Worm (Caenorhabditis elegans) whole organism, L4 larva: ENCODE results near the gene hlh-30.

ENCODE experiments used
- F37D6.2 ChIP-seq: sonication (generic microtip); optimal IDR thresholded peaks from 2 replicates; lab custom pipeline; 2016; ENCODE audit warnings: mild to moderate bottlenecking, missing genetic modification characterization, missing compliant biosample characterization
- F44E2.7 ChIP-seq: fragments of 200-800 bp; sonication (Bioruptor generic); IDR thresholded peaks from 2 replicates; pipeline ENCODE4 v2.1.2; 2022; ENCODE audit warnings: missing genetic modification characterization, missing compliant biosample characterization
- R02D3.7 ChIP-seq: fragments of 150-350 bp; sonication (generic microtip); optimal IDR thresholded peaks from 3 replicates; lab custom pipeline; 2014; ENCODE audit warnings: missing biosample characterization, missing genetic modification characterization
- Y48G9A.11 ChIP-seq: fragments of 200-800 bp; sonication (Bioruptor generic); IDR thresholded peaks from 2 replicates; pipeline ENCODE4 v1.3.6; 2022; ENCODE audit warnings: missing genetic modification reagents, missing genetic modification characterization, missing compliant biosample characterization
- Y5F2A.4 ChIP-seq: fragments of 200-800 bp; sonication (Bioruptor generic); optimal IDR thresholded peaks from 2 replicates; lab custom pipeline; 2018; ENCODE audit warnings: mild to moderate bottlenecking, missing genetic modification characterization, missing compliant biosample characterization
- ZK337.2 ChIP-seq: fragments of 200-800 bp; sonication (Bioruptor generic); IDR thresholded peaks from 2 replicates; pipeline ENCODE4 v1.3.6; 2022; ENCODE audit warnings: missing genetic modification reagents, missing genetic modification characterization, missing compliant biosample characterization
- aha-1 ChIP-seq: fragments of 150-350 bp; peaks from one replicate; lab custom pipeline; 2014; ENCODE audit warnings: missing biosample characterization, missing genetic modification characterization
- aly-2 ChIP-seq: sonication (generic microtip); optimal IDR thresholded peaks from 2 replicates; lab custom pipeline; 2018; ENCODE audit warnings: missing biosample characterization, missing genetic modification characterization
- arid-1 ChIP-seq: fragments of 200-800 bp; sonication (Bioruptor generic); conservative IDR thresholded peaks from 2 replicates; pipeline ENCODE4 v1.3.6; 2022; ENCODE audit warnings: missing genetic modification reagents, missing genetic modification characterization, missing compliant biosample characterization
- ceh-28 ChIP-seq: fragments of 150-350 bp; optimal IDR thresholded peaks from 2 replicates; lab custom pipeline; 2014; ENCODE audit warnings: missing biosample characterization, missing genetic modification reagents, missing genetic modification characterization
- ceh-82 ChIP-seq: sonication (generic microtip); optimal IDR thresholded peaks from 2 replicates; lab custom pipeline; 2017; ENCODE audit warnings: missing biosample characterization, missing genetic modification characterization
- ces-1 ChIP-seq: fragments of 150-350 bp; sonication (generic microtip); optimal IDR thresholded peaks from 4 replicates; lab custom pipeline; 2014; ENCODE audit warnings: missing biosample characterization, missing genetic modification reagents, missing genetic modification characterization
- daf-12 ChIP-seq: fragments of 150-350 bp; optimal IDR thresholded peaks from 2 replicates; lab custom pipeline; 2014; ENCODE audit warnings: missing biosample characterization, missing genetic modification reagents, missing genetic modification characterization
- daf-16 ChIP-seq, 3 experiments: sonication (generic microtip); optimal IDR thresholded peaks; 2 replicates each; lab custom pipeline; 2016 to 2017; ENCODE audit warnings: missing genetic modification characterization in 3 of 3, missing genetic modification reagents in 3 of 3, mild to moderate bottlenecking in 2 of 3, missing compliant biosample characterization in 2 of 3, missing biosample characterization in 1 of 3, moderate library complexity in 1 of 3
- daf-19 ChIP-seq: fragments of 200-800 bp; sonication (Bioruptor generic); conservative IDR thresholded peaks from 2 replicates; pipeline ENCODE4 v1.3.6; 2022; ENCODE audit warnings: missing genetic modification characterization, missing compliant biosample characterization
- dmd-6 ChIP-seq: fragments of 200-800 bp; sonication (Bioruptor generic); IDR thresholded peaks from 2 replicates; pipeline ENCODE4 v1.3.6; 2022; ENCODE audit warnings: missing genetic modification reagents, missing genetic modification characterization, missing compliant biosample characterization
- dmd-9 ChIP-seq: fragments of 200-800 bp; sonication (Bioruptor generic); IDR thresholded peaks from 2 replicates; pipeline ENCODE4 v1.3.6; 2022; ENCODE audit warnings: missing genetic modification reagents, missing genetic modification characterization, missing compliant biosample characterization
- duxl-1 ChIP-seq: sonication (generic microtip); optimal IDR thresholded peaks from 2 replicates; lab custom pipeline; 2016; ENCODE audit warnings: mild to moderate bottlenecking, missing genetic modification characterization, moderate library complexity, missing compliant biosample characterization; ENCODE audit not compliant: poor library complexity
- dve-1 ChIP-seq: sonication (generic microtip); optimal IDR thresholded peaks from 2 replicates; lab custom pipeline; 2017; ENCODE audit warnings: antibody characterized with exemption, mild to moderate bottlenecking, missing genetic modification characterization, missing compliant biosample characterization; ENCODE audit not compliant: insufficient read depth
- egl-27 ChIP-seq: sonication (generic microtip); optimal IDR thresholded peaks from 3 replicates; lab custom pipeline; 2017; ENCODE audit warnings: missing biosample characterization, missing genetic modification reagents, missing genetic modification characterization
- egl-43 ChIP-seq: fragments of 200-800 bp; sonication (Bioruptor generic); IDR thresholded peaks from 2 replicates; pipeline ENCODE4 v1.3.6; 2022; ENCODE audit warnings: missing genetic modification reagents, missing genetic modification characterization, missing compliant biosample characterization
- gei-8 ChIP-seq: fragments of 200-800 bp; sonication (Bioruptor generic); optimal IDR thresholded peaks from 2 replicates; lab custom pipeline; 2018; ENCODE audit warnings: mild to moderate bottlenecking, missing genetic modification characterization, missing compliant biosample characterization
- hlh-11 ChIP-seq: fragments of 200-800 bp; sonication (Bioruptor generic); optimal IDR thresholded peaks from 2 replicates; lab custom pipeline; 2018; ENCODE audit warnings: mild to moderate bottlenecking, missing genetic modification characterization, missing compliant biosample characterization
- hlh-30 ChIP-seq: sonication (generic microtip); optimal IDR thresholded peaks from 2 replicates; lab custom pipeline; 2017; ENCODE audit warnings: antibody characterized with exemption, mild to moderate bottlenecking, missing genetic modification characterization, missing compliant biosample characterization; ENCODE audit not compliant: insufficient read depth
- hmg-1.1 ChIP-seq: fragments of 200-800 bp; sonication (Bioruptor generic); IDR thresholded peaks from 2 replicates; pipeline ENCODE4 v1.3.6; 2022; ENCODE audit warnings: missing genetic modification reagents, missing genetic modification characterization, missing compliant biosample characterization
- jun-1 ChIP-seq: fragments of 150-350 bp; optimal IDR thresholded peaks from 2 replicates; lab custom pipeline; 2014; ENCODE audit warnings: missing biosample characterization, missing genetic modification reagents, missing genetic modification characterization
- lsy-2 ChIP-seq, 2 experiments: fragments of 150-350 bp in 1 of 2; sonication (generic microtip) in 1 of 2; optimal IDR thresholded peaks; 2 replicates each; lab custom pipeline; 2014 to 2017; ENCODE audit warnings: missing biosample characterization in 2 of 2, missing genetic modification characterization in 2 of 2
- mdl-1 ChIP-seq, 2 experiments: fragments of 150-350 bp in 1 of 2; sonication (generic microtip) in 1 of 2; optimal IDR thresholded peaks; 2 replicates each; lab custom pipeline; 2014 to 2017; ENCODE audit warnings: missing biosample characterization in 2 of 2, missing genetic modification characterization in 2 of 2
- mdt-29 ChIP-seq: fragments of 200-800 bp; sonication (Bioruptor generic); IDR thresholded peaks from 2 replicates; pipeline ENCODE4 v1.3.6; 2022; ENCODE audit warnings: missing genetic modification reagents, missing genetic modification characterization, missing compliant biosample characterization
- mes-2 ChIP-seq: sonication (generic microtip); optimal IDR thresholded peaks from 2 replicates; lab custom pipeline; 2016; ENCODE audit warnings: missing genotype, mild to moderate bottlenecking, missing genetic modification characterization, missing compliant biosample characterization; ENCODE audit not compliant: poor library complexity, severe bottlenecking
- nhr-237 ChIP-seq: sonication (generic microtip); optimal IDR thresholded peaks from 2 replicates; lab custom pipeline; 2017; ENCODE audit warnings: missing biosample characterization, missing genetic modification characterization
- nhr-28 ChIP-seq: fragments of 150-350 bp; optimal IDR thresholded peaks from 2 replicates; lab custom pipeline; 2014; ENCODE audit warnings: missing biosample characterization, missing genetic modification characterization
- nhr-42 ChIP-seq: fragments of 200-800 bp; sonication (Bioruptor generic); IDR thresholded peaks from 2 replicates; pipeline ENCODE4 v1.3.6; 2022; ENCODE audit warnings: missing genetic modification characterization, missing compliant biosample characterization
- nhr-6 ChIP-seq: fragments of 150-350 bp; optimal IDR thresholded peaks from 2 replicates; lab custom pipeline; 2014; ENCODE audit warnings: missing biosample characterization, missing genetic modification characterization
- nhr-76 ChIP-seq: fragments of 150-350 bp; optimal IDR thresholded peaks from 2 replicates; lab custom pipeline; 2014; ENCODE audit warnings: missing biosample characterization, missing genetic modification characterization
- nhr-77 ChIP-seq: fragments of 150-350 bp; optimal IDR thresholded peaks from 2 replicates; lab custom pipeline; 2014; ENCODE audit warnings: missing biosample characterization, missing genetic modification characterization
- pha-4 ChIP-seq, 2 experiments: fragments of 150-350 bp in 1 of 2; fragments of 200-800 bp in 1 of 2; sonication (Bioruptor generic) in 1 of 2; IDR thresholded peaks in 1 of 2; optimal IDR thresholded peaks in 1 of 2; 2 replicates each; pipeline versions ENCODE4 v1.3.6 to Lab custom; 2014 to 2022; ENCODE audit warnings: missing genetic modification characterization in 2 of 2, missing genetic modification reagents in 2 of 2, missing biosample characterization in 1 of 2, missing compliant biosample characterization in 1 of 2
- sdz-12 ChIP-seq: fragments of 200-800 bp; sonication (Bioruptor generic); optimal IDR thresholded peaks from 2 replicates; lab custom pipeline; 2018; ENCODE audit warnings: mild to moderate bottlenecking, missing genetic modification characterization, missing compliant biosample characterization
- snpc-1.2 ChIP-seq: fragments of 200-800 bp; sonication (Bioruptor generic); IDR thresholded peaks from 2 replicates; pipeline ENCODE4 v1.3.6; 2022; ENCODE audit warnings: missing genetic modification reagents, missing genetic modification characterization, missing compliant biosample characterization
- snpc-4 ChIP-seq: fragments of 150-350 bp; optimal IDR thresholded peaks from 2 replicates; lab custom pipeline; 2014; ENCODE audit warnings: missing biosample characterization, missing genetic modification characterization
- tra-1 ChIP-seq: fragments of 200-800 bp; sonication (Bioruptor generic); IDR thresholded peaks from 2 replicates; pipeline ENCODE4 v1.3.6; 2022; ENCODE audit warnings: missing genetic modification reagents, missing genetic modification characterization, missing compliant biosample characterization
- unc-62 ChIP-seq, 3 experiments: fragments of 150-350 bp in 1 of 3; sonication (generic microtip); optimal IDR thresholded peaks in 2 of 3; peaks in 1 of 3; 1 replicate in 1 of 3; 2 replicates in 2 of 3; lab custom pipeline; 2014 to 2017; ENCODE audit warnings: missing biosample characterization in 3 of 3, missing genetic modification characterization in 3 of 3, missing genetic modification reagents in 3 of 3, missing genotype in 1 of 3
- zfp-2 ChIP-seq: sonication (generic microtip); optimal IDR thresholded peaks from 2 replicates; lab custom pipeline; 2016; ENCODE audit warnings: mild to moderate bottlenecking, missing genetic modification characterization, missing compliant biosample characterization

The hlh-30 gene

DNA sequence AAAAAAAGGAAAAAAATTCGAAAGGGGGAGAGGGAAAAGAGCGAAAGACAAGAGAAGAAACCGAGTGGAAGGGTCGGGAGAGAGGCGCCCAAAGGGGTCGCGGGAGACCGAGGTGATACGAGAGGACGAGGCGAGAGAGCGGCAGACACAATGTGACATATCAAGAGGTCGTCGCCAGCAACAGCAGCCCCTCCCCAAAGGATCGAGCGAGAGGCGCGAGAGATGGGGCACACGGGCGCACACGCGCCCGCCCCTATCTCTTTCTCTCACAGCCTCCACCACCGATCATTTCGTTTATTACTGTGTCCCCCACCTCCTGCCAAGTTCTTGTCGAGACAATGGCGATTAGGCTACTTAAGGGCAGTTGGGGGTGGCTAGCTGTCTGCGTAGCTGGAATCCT, 6.6 kb downstream of the hlh-30 start (continued):
- TF ChIP-seq ceh-82 (tag; lab: Kevin White, UChicago) (no peak), ceh-28 (peak; percentile 19), gei-8 (GFP tag; lab: Kevin White, UChicago) (peak; percentile 54), nhr-237 (no peak), mdl-1 (tag; optimal IDR thresholded peaks at IDR 0.05; lab: Kevin White, UChicago) (peak; percentile 83 to 90), nhr-28 (tag; lab: Kevin White, UChicago) (peak; percentile 92), lsy-2 (tag; optimal IDR thresholded peaks at IDR 0.05; lab: Kevin White, UChicago) (peak in 1 of 2 experiments; percentile 48), F44E2.7 (0 out of 2 replicates have a peak, but pooled peaks have one; percentile 36), egl-43 (GFP tag; lab: Robert Waterston, UW) (peak; percentile 50; the same call in 1 of the 2 replicates), nhr-6 (tag; lab: Kevin White, UChicago) (no peak), Y48G9A.11 (GFP tag; lab: Robert Waterston, UW) (no peak), mdt-29 (GFP tag; lab: Robert Waterston, UW) (no peak), snpc-4 (tag; lab: Kevin White, UChicago) (no peak), egl-27 (no peak), aly-2 (no peak), nhr-76 (tag; lab: Kevin White, UChicago) (no peak), daf-19 (GFP tag; lab: Robert Waterston, UW) (no peak), tra-1 (GFP tag; lab: Robert Waterston, UW) (peak; percentile 74), jun-1 (peak; percentile 11), daf-12 (no peak)
- TF ChIP-seq, all 104 proteins: peak for 46

ce11 chrIV:4027106-4027888, 7.5 kb downstream of the hlh-30 start:
- no peak for TF ChIP-seq gei-8 (GFP tag; lab: Kevin White, UChicago)
- peak; percentile 75 for TF ChIP-seq dmd-6 (GFP tag; lab: Robert Waterston, UW)
- TF ChIP-seq mes-2: peak; percentile 13
- TF ChIP-seq ZK337.2 (GFP tag; lab: Robert Waterston, UW): no peak
- TF ChIP-seq unc-62 (GFP tag; optimal IDR thresholded peaks at IDR 0.05 in 1 of 2; lab: Kevin White, UChicago): peak in 1 of 2 experiments; percentile 3
- TF ChIP-seq unc-62 (tag; optimal IDR thresholded peaks at IDR 0.05; lab: Kevin White, UChicago): no peak
- TF ChIP-seq sdz-12 (GFP tag; lab: Kevin White, UChicago): no peak
- TF ChIP-seq pha-4 (GFP tag; IDR thresholded peaks at IDR 0.05; lab: Robert Waterston, UW): no peak
- TF ChIP-seq pha-4 (tag; optimal IDR thresholded peaks at IDR 0.05; lab: Kevin White, UChicago): no peak
- TF ChIP-seq nhr-28 (tag; lab: Kevin White, UChicago): peak; percentile 82
- TF ChIP-seq daf-16 (GFP tag; optimal IDR thresholded peaks at IDR 0.05; lab: Kevin White, UChicago): peak in 1 of 2 experiments; percentile 20
- TF ChIP-seq daf-16 (tag; optimal IDR thresholded peaks at IDR 0.05; lab: Kevin White, UChicago): peak; percentile 57
- TF ChIP-seq dve-1 (tag; lab: Kevin White, UChicago): peak; percentile 45
- peak; percentile 90 for TF ChIP-seq aha-1
- peak; percentile 54 for TF ChIP-seq hlh-11

DNA sequence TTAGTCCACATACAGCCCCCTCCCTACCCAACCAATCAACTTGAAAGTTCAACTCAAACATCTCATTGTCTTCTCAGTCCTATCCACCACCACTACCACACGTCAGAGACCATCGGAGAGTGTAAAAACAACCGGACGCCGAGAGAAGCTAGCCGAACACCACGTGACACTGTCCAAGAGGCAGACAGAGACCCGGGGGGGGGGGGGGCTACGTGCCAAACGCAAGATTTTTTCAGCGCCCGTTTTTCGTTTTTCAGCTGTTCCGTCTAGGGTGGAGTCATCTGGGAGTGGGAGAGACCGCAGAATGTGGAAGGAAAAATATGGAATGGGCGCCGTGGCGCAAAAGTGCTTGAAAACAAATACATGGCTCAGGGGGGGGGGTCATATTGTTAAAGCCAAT, 8.8 kb downstream of the hlh-30 start:
- peak; percentile 54; the same call in 1 of the 2 replicates for TF ChIP-seq hmg-1.1 (GFP tag; lab: Robert Waterston, UW)
- 0 out of 2 replicates have a peak, but pooled peaks have one; percentile 33 for TF ChIP-seq arid-1
- TF ChIP-seq ces-1 (GFP tag; lab: Kevin White, UChicago): no peak
- TF ChIP-seq nhr-77: no peak
- TF ChIP-seq hlh-30: no peak
- peak; percentile 14 for TF ChIP-seq F37D6.2 (tag; lab: Kevin White, UChicago)
- no peak for TF ChIP-seq dmd-9
- peak; percentile 54 for TF ChIP-seq dmd-6 (GFP tag; lab: Robert Waterston, UW)
- peak; percentile 94 to 97 for TF ChIP-seq mdl-1 (tag; optimal IDR thresholded peaks at IDR 0.05; lab: Kevin White, UChicago)
- no peak for TF ChIP-seq Y5F2A.4 (GFP tag; lab: Kevin White, UChicago)
- TF ChIP-seq egl-43 (GFP tag; lab: Robert Waterston, UW): peak; percentile 36; the same call in 1 of the 2 replicates
- no peak for TF ChIP-seq R02D3.7 (tag; lab: Kevin White, UChicago)
- no peak for TF ChIP-seq nhr-76 (tag; lab: Kevin White, UChicago)
- no peak for TF ChIP-seq ceh-28
- no peak for TF ChIP-seq nhr-42 (GFP tag; lab: Robert Waterston, UW)
- 0 out of 2 replicates have a peak, but pooled peaks have one; percentile 29 for TF ChIP-seq pha-4 (GFP tag; IDR thresholded peaks at IDR 0.05; lab: Robert Waterston, UW)
- TF ChIP-seq pha-4 (tag; optimal IDR thresholded peaks at IDR 0.05; lab: Kevin White, UChicago): no peak
- TF ChIP-seq zfp-2 (tag; lab: Kevin White, UChicago): no peak
- no peak for TF ChIP-seq snpc-1.2 (GFP tag; lab: Robert Waterston, UW)
- TF ChIP-seq daf-19 (GFP tag; lab: Robert Waterston, UW): no peak
- TF ChIP-seq lsy-2 (tag; optimal IDR thresholded peaks at IDR 0.05; lab: Kevin White, UChicago): peak in 1 of 2 experiments; percentile 53
- no peak for TF ChIP-seq duxl-1 (tag; lab: Kevin White, UChicago)
